Fruit fly (Drosophila melanogaster): Measurements from ENCODE around the gene raw.

DNA sequence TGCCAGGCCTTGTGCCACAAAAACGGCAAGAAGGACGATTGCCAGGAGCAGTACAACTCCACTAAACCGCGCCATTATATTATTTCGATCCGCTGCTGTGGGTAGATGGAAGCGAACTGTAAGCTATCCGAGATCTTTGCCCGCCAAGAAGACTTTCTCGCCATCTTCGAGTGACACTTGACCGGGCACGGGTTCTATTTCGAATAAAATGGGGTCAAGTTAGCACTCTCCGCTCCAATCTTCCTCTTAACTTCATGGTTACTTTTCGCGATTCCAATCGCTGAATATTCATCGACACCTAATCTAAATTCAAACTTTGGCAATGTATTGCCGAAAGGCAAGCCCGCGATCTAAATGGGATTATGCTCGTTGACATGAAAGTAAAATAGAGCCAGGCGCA lies 56.2 kb downstream of the raw start, which contains the start of gene CG9289:
- TF ChIP-seq CTCF (optimal IDR thresholded peaks at IDR 0.05) (no peak), CG8478 (optimal IDR thresholded peaks at IDR 0.05) (no peak)
